Fruit fly (Drosophila melanogaster) whole organism, embryonic: Measurements from ENCODE around the gene CG14718.

Experiments
- ATbp ChIP-seq: fragments of 200-800 bp; sonication (Bioruptor generic); optimal IDR thresholded peaks from 2 replicates; lab custom pipeline; 2017; ENCODE audit warnings: missing biosample characterization, mild to moderate bottlenecking, missing genetic modification characterization, missing genetic modification reagents
- Adf1 ChIP-seq: fragments of 200-800 bp; sonication (Bioruptor generic); IDR thresholded peaks from 2 replicates; pipeline ENCODE4 v1.3.6; 2022; ENCODE audit warnings: missing biosample characterization, missing genetic modification characterization
- Bdp1 ChIP-seq: fragments of 200-800 bp; sonication (Bioruptor generic); optimal IDR thresholded peaks from 3 replicates; lab custom pipeline; 2016; ENCODE audit warnings: missing biosample characterization, missing genetic modification characterization
- C15 ChIP-seq: fragments of 200-800 bp; sonication (Bioruptor generic); IDR thresholded peaks from 3 replicates; pipeline ENCODE4 v1.3.6; 2022; ENCODE audit warnings: missing biosample characterization, missing genetic modification characterization
- CG10147 ChIP-seq: fragments of 200-800 bp; sonication (Bioruptor generic); optimal IDR thresholded peaks from 2 replicates; lab custom pipeline; 2019; ENCODE audit warnings: missing biosample characterization, mild to moderate bottlenecking, missing genetic modification characterization, moderate library complexity
- CG10543 ChIP-seq: fragments of 200-800 bp; sonication (Bioruptor generic); optimal IDR thresholded peaks from 3 replicates; lab custom pipeline; 2017; ENCODE audit warnings: missing biosample characterization, mild to moderate bottlenecking, missing genetic modification characterization, moderate library complexity
- CG10654 ChIP-seq: fragments of 200-800 bp; sonication (Bioruptor generic); optimal IDR thresholded peaks from 2 replicates; lab custom pipeline; 2016; ENCODE audit warnings: missing biosample characterization, missing genetic modification characterization
- CG14710 ChIP-seq: fragments of 200-800 bp; sonication (Bioruptor generic); optimal IDR thresholded peaks from 3 replicates; lab custom pipeline; 2019; ENCODE audit warnings: missing biosample characterization, mild to moderate bottlenecking, missing genetic modification characterization, moderate library complexity
- CG15479 ChIP-seq: fragments of 200-800 bp; sonication (Bioruptor generic); optimal IDR thresholded peaks from 3 replicates; lab custom pipeline; 2019; ENCODE audit warnings: missing biosample characterization, mild to moderate bottlenecking, missing genetic modification characterization, moderate library complexity
- CG15696 ChIP-seq: fragments of 200-800 bp; sonication (Bioruptor generic); optimal IDR thresholded peaks from 2 replicates; lab custom pipeline; 2019; ENCODE audit warnings: missing biosample characterization, mild to moderate bottlenecking, missing genetic modification characterization, moderate library complexity
- CG1602 ChIP-seq: fragments of 200-800 bp; sonication (Bioruptor generic); optimal IDR thresholded peaks from 3 replicates; lab custom pipeline; 2016; ENCODE audit warnings: missing biosample characterization, missing genetic modification characterization
- CG17912 ChIP-seq: fragments of 200-800 bp; sonication (Bioruptor generic); optimal IDR thresholded peaks from 2 replicates; lab custom pipeline; 2018; ENCODE audit warnings: missing biosample characterization, mild to moderate bottlenecking, missing genetic modification characterization
- CG1792 ChIP-seq: fragments of 200-800 bp; sonication (Bioruptor generic); optimal IDR thresholded peaks from 2 replicates; lab custom pipeline; 2016; ENCODE audit warnings: missing biosample characterization, missing genetic modification characterization
- CG2129 ChIP-seq: fragments of 200-800 bp; sonication (Bioruptor generic); IDR thresholded peaks from 2 replicates; pipeline ENCODE4 v1.3.6; 2022; ENCODE audit warnings: missing biosample characterization, missing genetic modification characterization; ENCODE audit not compliant: partially characterized antibody
- CG2678 ChIP-seq: fragments of 200-800 bp; sonication (Bioruptor generic); optimal IDR thresholded peaks from 3 replicates; lab custom pipeline; 2019; ENCODE audit warnings: missing biosample characterization, mild to moderate bottlenecking, missing genetic modification characterization, moderate library complexity
- CG32772 ChIP-seq: fragments of 200-800 bp; sonication (Bioruptor generic); IDR thresholded peaks from 2 replicates; pipeline ENCODE4 v1.3.6; 2022; ENCODE audit warnings: missing biosample characterization, missing genetic modification characterization
- CG33213 ChIP-seq: fragments of 200-800 bp; sonication (Bioruptor generic); optimal IDR thresholded peaks from 3 replicates; lab custom pipeline; 2016; ENCODE audit warnings: missing biosample characterization, missing genetic modification characterization
- CG4360 ChIP-seq: fragments of 200-800 bp; sonication (Bioruptor generic); IDR thresholded peaks from 2 replicates; pipeline ENCODE4 v1.3.6; 2022; ENCODE audit warnings: missing biosample characterization, missing genetic modification characterization
- CG7987 ChIP-seq: fragments of 200-800 bp; sonication (Bioruptor generic); optimal IDR thresholded peaks from 2 replicates; lab custom pipeline; 2018; ENCODE audit warnings: missing biosample characterization, mild to moderate bottlenecking, missing genetic modification characterization, moderate library complexity
- CG8089 ChIP-seq: fragments of 200-800 bp; sonication (Bioruptor generic); optimal IDR thresholded peaks from 3 replicates; lab custom pipeline; 2016; ENCODE audit warnings: missing biosample characterization, missing genetic modification characterization
- CTCF ChIP-seq: fragments of 200-800 bp; sonication (Bioruptor generic); optimal IDR thresholded peaks from 2 replicates; lab custom pipeline; 2017; ENCODE audit warnings: missing biosample characterization, mild to moderate bottlenecking, missing genetic modification characterization, moderate library complexity
- Ets97D ChIP-seq: fragments of 200-800 bp; sonication (Bioruptor generic); optimal IDR thresholded peaks from 3 replicates; lab custom pipeline; 2016; ENCODE audit warnings: missing biosample characterization, missing genetic modification characterization
- HLHmδ ChIP-seq: fragments of 200-800 bp; sonication (Bioruptor generic); optimal IDR thresholded peaks from 2 replicates; lab custom pipeline; 2018; ENCODE audit warnings: missing biosample characterization, mild to moderate bottlenecking, missing genetic modification characterization, moderate library complexity
- Hand ChIP-seq: fragments of 200-800 bp; sonication (Bioruptor generic); optimal IDR thresholded peaks from 2 replicates; lab custom pipeline; 2017; ENCODE audit warnings: mild to moderate bottlenecking, missing biosample characterization, missing genetic modification reagents, missing genetic modification characterization
- Mes4 ChIP-seq: fragments of 200-800 bp; sonication (Bioruptor generic); optimal IDR thresholded peaks from 2 replicates; lab custom pipeline; 2016; ENCODE audit warnings: missing biosample characterization, missing genetic modification characterization
- Nf-YA ChIP-seq: fragments of 200-800 bp; sonication (Bioruptor generic); IDR thresholded peaks from 2 replicates; pipeline ENCODE4 v1.3.6; 2022; ENCODE audit warnings: missing biosample characterization, missing genetic modification characterization
- Oli ChIP-seq: fragments of 200-800 bp; sonication (Bioruptor generic); optimal IDR thresholded peaks from 2 replicates; lab custom pipeline; 2018; ENCODE audit warnings: missing biosample characterization, mild to moderate bottlenecking, missing genetic modification characterization, moderate library complexity
- Spps ChIP-seq: fragments of 200-800 bp; sonication (Bioruptor generic); optimal IDR thresholded peaks from 2 replicates; lab custom pipeline; 2018; ENCODE audit warnings: missing biosample characterization, mild to moderate bottlenecking, missing genetic modification characterization
- Tbp ChIP-seq: fragments of >200 bp; optimal IDR thresholded peaks from 2 replicates; lab custom pipeline; 2018; ENCODE audit warnings: missing biosample characterization, missing genetic modification characterization
- ap ChIP-seq: fragments of 200-800 bp; sonication (Bioruptor generic); IDR thresholded peaks from 2 replicates; pipeline ENCODE4 v1.3.6; 2022; ENCODE audit warnings: missing biosample characterization, missing genetic modification characterization
- br ChIP-seq: fragments of >200 bp; optimal IDR thresholded peaks from 2 replicates; lab custom pipeline; 2017
- btn ChIP-seq: fragments of 200-800 bp; sonication (Bioruptor generic); optimal IDR thresholded peaks from 2 replicates; lab custom pipeline; 2016; ENCODE audit warnings: missing biosample characterization, missing genetic modification characterization
- ewg ChIP-seq: fragments of 200-800 bp; sonication (Bioruptor generic); optimal IDR thresholded peaks from 3 replicates; lab custom pipeline; 2017; ENCODE audit warnings: mild to moderate bottlenecking, missing biosample characterization, missing genetic modification reagents, missing genetic modification characterization
- fd3F ChIP-seq: fragments of 200-800 bp; sonication (Bioruptor generic); optimal IDR thresholded peaks from 2 replicates; lab custom pipeline; 2018; ENCODE audit warnings: missing biosample characterization, mild to moderate bottlenecking, missing genetic modification characterization, moderate library complexity
- hbn ChIP-seq: fragments of 200-800 bp; sonication (Bioruptor generic); IDR thresholded peaks from 2 replicates; pipeline ENCODE4 v1.3.6; 2022; ENCODE audit warnings: missing biosample characterization, missing genetic modification characterization; ENCODE audit not compliant: partially characterized antibody
- her ChIP-seq: fragments of 200-800 bp; sonication (Bioruptor generic); optimal IDR thresholded peaks from 2 replicates; lab custom pipeline; 2016; ENCODE audit warnings: missing biosample characterization, missing genetic modification characterization
- hkb ChIP-seq, 2 experiments: fragments of 200-800 bp in 1 of 2; fragments of >200 bp in 1 of 2; sonication (Bioruptor generic) in 1 of 2; IDR thresholded peaks in 1 of 2; optimal IDR thresholded peaks in 1 of 2; 2 replicates each; pipeline versions ENCODE4 v1.3.6 to Lab custom; 2017 to 2022; ENCODE audit warnings: missing biosample characterization in 1 of 2, missing genetic modification characterization in 1 of 2
- klu ChIP-seq: fragments of 200-800 bp; sonication (Bioruptor generic); IDR thresholded peaks from 2 replicates; pipeline ENCODE4 v1.3.6; 2022; ENCODE audit warnings: missing biosample characterization, missing genetic modification characterization
- lov ChIP-seq, 2 experiments: fragments of 200-800 bp in 1 of 2; fragments of >200 bp in 1 of 2; sonication (Bioruptor generic) in 1 of 2; IDR thresholded peaks in 1 of 2; optimal IDR thresholded peaks in 1 of 2; 2 replicates in 1 of 2; 3 replicates in 1 of 2; pipeline versions ENCODE4 v1.3.6 to Lab custom; 2017 to 2022; ENCODE audit warnings: missing biosample characterization in 1 of 2, missing genetic modification characterization in 1 of 2
- maf-S ChIP-seq: fragments of 200-800 bp; sonication (Bioruptor generic); optimal IDR thresholded peaks from 2 replicates; lab custom pipeline; 2016; ENCODE audit warnings: missing biosample characterization, missing genetic modification characterization
- mld ChIP-seq: fragments of 200-800 bp; sonication (Bioruptor generic); IDR thresholded peaks from 3 replicates; pipeline ENCODE4 v1.3.6; 2022; ENCODE audit warnings: missing biosample characterization, missing genetic modification characterization; ENCODE audit not compliant: partially characterized antibody
- ro ChIP-seq: fragments of 200-800 bp; sonication (Bioruptor generic); IDR thresholded peaks from 2 replicates; pipeline ENCODE4 v1.3.6; 2022; ENCODE audit warnings: missing biosample characterization, missing genetic modification characterization
- shn ChIP-seq: fragments of 200-800 bp; sonication (Bioruptor generic); optimal IDR thresholded peaks from 3 replicates; lab custom pipeline; 2016; ENCODE audit warnings: missing biosample characterization, missing genetic modification characterization
- slbo ChIP-seq: fragments of 200-800 bp; sonication (Bioruptor generic); IDR thresholded peaks from 2 replicates; pipeline ENCODE4 v1.3.6; 2022; ENCODE audit warnings: missing biosample characterization, missing genetic modification characterization
- slp2 ChIP-seq: fragments of 200-800 bp; sonication (Bioruptor generic); optimal IDR thresholded peaks from 2 replicates; lab custom pipeline; 2016; ENCODE audit warnings: missing biosample characterization, missing genetic modification characterization
- sqz ChIP-seq: fragments of 200-800 bp; sonication (Bioruptor generic); optimal IDR thresholded peaks from 3 replicates; lab custom pipeline; 2018; ENCODE audit warnings: missing biosample characterization, mild to moderate bottlenecking, missing genetic modification characterization
- stc ChIP-seq: fragments of 200-800 bp; sonication (Bioruptor generic); IDR thresholded peaks from 2 replicates; pipeline ENCODE4 v1.3.6; 2022; ENCODE audit warnings: missing biosample characterization, missing genetic modification characterization
- stwl ChIP-seq: fragments of 200-800 bp; sonication (Bioruptor generic); optimal IDR thresholded peaks from 3 replicates; lab custom pipeline; 2018; ENCODE audit warnings: missing biosample characterization, mild to moderate bottlenecking, missing genetic modification characterization, moderate library complexity
- wek ChIP-seq: fragments of 200-800 bp; sonication (Bioruptor generic); optimal IDR thresholded peaks from 3 replicates; lab custom pipeline; 2018; ENCODE audit warnings: missing biosample characterization, mild to moderate bottlenecking, missing genetic modification characterization, moderate library complexity
- zen ChIP-seq: fragments of 200-800 bp; sonication (Bioruptor generic); optimal IDR thresholded peaks from 3 replicates; lab custom pipeline; 2018; ENCODE audit warnings: missing biosample characterization, mild to moderate bottlenecking, missing genetic modification characterization, moderate library complexity

CG14718 gene

dm6 chr3R:11656614-11657216, 43.7 kb upstream of the CG14718 start:
- TF ChIP-seq CG15479 (GFP tag; lab: Kevin White, UChicago) (no peak), Tbp (GFP tag; lab: Kevin White, UChicago) (no peak), Nf-YA (GFP tag; lab: Robert Waterston, UW) (peak; percentile 96), CG1792 (GFP tag; lab: Kevin White, UChicago) (peak; percentile 92), sqz (GFP tag; lab: Kevin White, UChicago) (peak; percentile 86), slp2 (GFP tag; lab: Kevin White, UChicago) (peak; percentile 90), CG2129 (no peak), HLHmδ (no peak), wek (GFP tag; lab: Kevin White, UChicago) (peak; percentile 84), CG8089 (peak; percentile 90), Oli (tag; lab: Kevin White, UChicago) (peak; percentile 96), CG32772 (GFP tag; lab: Robert Waterston, UW) (peak; percentile 97), klu (GFP tag; lab: Robert Waterston, UW) (peak; percentile 93), CG1602 (peak; percentile 94), CG14710 (tag; lab: Kevin White, UChicago) (peak; percentile 93), CG33213 (peak; percentile 96), ewg (GFP tag; lab: Kevin White, UChicago) (peak; percentile 87), hbn (GFP tag; lab: Robert Waterston, UW) (no peak; the same call in 1 of the 2 replicates), CG15696 (tag; lab: Kevin White, UChicago) (peak; percentile 76), Bdp1 (GFP tag; lab: Kevin White, UChicago) (peak; percentile 91), shn (GFP tag; lab: Kevin White, UChicago) (peak; percentile 89), CG4360 (GFP tag; lab: Robert Waterston, UW) (peak; percentile 78), slbo (GFP tag; lab: Robert Waterston, UW) (peak; percentile 98), ap (GFP tag; lab: Robert Waterston, UW) (peak; percentile 93), mld (no peak), zen (tag; lab: Kevin White, UChicago) (peak; percentile 90), CG10654 (GFP tag; lab: Kevin White, UChicago) (peak; percentile 91), CG10147 (GFP tag; lab: Kevin White, UChicago) (peak; percentile 96), Spps (tag; lab: Kevin White, UChicago) (peak; percentile 91), CG7987 (peak; percentile 92), Ets97D (peak; percentile 88), lov (optimal IDR thresholded peaks at IDR 0.05; lab: Kevin White, UChicago) (no peak), lov (GFP tag; IDR thresholded peaks at IDR 0.05; lab: Robert Waterston, UW) (peak; percentile 97), maf-S (GFP tag; lab: Kevin White, UChicago) (peak; percentile 93), Hand (GFP tag; lab: Kevin White, UChicago) (peak; percentile 92), Mes4 (GFP tag; lab: Kevin White, UChicago) (peak; percentile 87), hkb (optimal IDR thresholded peaks at IDR 0.05; lab: Kevin White, UChicago) (no peak), hkb (GFP tag; IDR thresholded peaks at IDR 0.05; lab: Robert Waterston, UW) (peak; percentile 98), stc (GFP tag; lab: Robert Waterston, UW) (peak; percentile 96), ro (GFP tag; lab: Robert Waterston, UW) (peak; percentile 90), ATbp (GFP tag; lab: Kevin White, UChicago) (peak; percentile 94), br (lab: Kevin White, UChicago) (no peak), Adf1 (peak; percentile 75), C15 (GFP tag; lab: Robert Waterston, UW) (peak; percentile 88), CG2678 (tag; lab: Kevin White, UChicago) (peak; percentile 98), stwl (tag; lab: Kevin White, UChicago) (peak; percentile 37), btn (GFP tag; lab: Kevin White, UChicago) (peak; percentile 85), CG17912 (GFP tag; lab: Kevin White, UChicago) (peak; percentile 41), CG10543 (GFP tag; lab: Kevin White, UChicago) (peak; percentile 25), CTCF (GFP tag; lab: Kevin White, UChicago) (peak; percentile 53), fd3F (GFP tag; lab: Kevin White, UChicago) (peak; percentile 96), her (GFP tag; lab: Kevin White, UChicago) (peak; percentile 91)
